Worm (Caenorhabditis elegans) whole organism, L3 larva: ENCODE measurements around the gene C49A9.2.

Experiments
- R02D3.7 ChIP-seq: fragments of 150-350 bp; optimal IDR thresholded peaks from 2 replicates; lab custom pipeline; 2014; ENCODE audit warnings: missing biosample characterization, missing genetic modification characterization
- aly-2 ChIP-seq: fragments of 150-350 bp; optimal IDR thresholded peaks from 2 replicates; lab custom pipeline; 2014; ENCODE audit warnings: missing biosample characterization, missing genetic modification characterization
- ceh-16 ChIP-seq: sonication (generic microtip); optimal IDR thresholded peaks from 2 replicates; lab custom pipeline; 2017; ENCODE audit warnings: missing biosample characterization, missing genetic modification characterization
- ceh-28 ChIP-seq: fragments of 150-350 bp; optimal IDR thresholded peaks from 2 replicates; lab custom pipeline; 2014; ENCODE audit warnings: missing biosample characterization, missing genetic modification reagents, missing genetic modification characterization
- elt-1 ChIP-seq: fragments of 150-350 bp; optimal IDR thresholded peaks from 2 replicates; lab custom pipeline; 2014; ENCODE audit warnings: missing biosample characterization, missing genetic modification characterization
- elt-2 ChIP-seq: sonication (generic microtip); optimal IDR thresholded peaks from 2 replicates; lab custom pipeline; 2016; ENCODE audit warnings: missing genetic modification reagents, mild to moderate bottlenecking, missing genetic modification characterization, missing compliant biosample characterization
- elt-3 ChIP-seq, 3 experiments: fragments of 150-350 bp in 1 of 3; sonication (generic microtip) in 2 of 3; optimal IDR thresholded peaks; 2 replicates in 2 of 3; 4 replicates in 1 of 3; lab custom pipeline; 2014 to 2017; ENCODE audit warnings: missing biosample characterization in 3 of 3, missing genetic modification characterization in 3 of 3
- eor-1 ChIP-seq, 2 experiments: fragments of 150-350 bp; optimal IDR thresholded peaks; 2 replicates each; lab custom pipeline; 2014 to 2018; ENCODE audit warnings: missing biosample characterization in 2 of 2, missing genetic modification characterization in 2 of 2
- fkh-2 ChIP-seq: fragments of 150-350 bp; optimal IDR thresholded peaks from 2 replicates; lab custom pipeline; 2014; ENCODE audit warnings: missing biosample characterization, missing genetic modification reagents, missing genetic modification characterization
- fos-1 ChIP-seq: fragments of 150-350 bp; optimal IDR thresholded peaks from 2 replicates; lab custom pipeline; 2014; ENCODE audit warnings: missing biosample characterization, missing genetic modification characterization
- hmg-11 ChIP-seq: sonication (generic microtip); optimal IDR thresholded peaks from 2 replicates; lab custom pipeline; 2016; ENCODE audit warnings: missing genetic modification characterization, missing compliant biosample characterization
- lin-15B ChIP-seq: fragments of 150-350 bp; optimal IDR thresholded peaks from 2 replicates; lab custom pipeline; 2014; ENCODE audit warnings: missing biosample characterization, missing genetic modification characterization
- lin-39 ChIP-seq: fragments of 150-350 bp; optimal IDR thresholded peaks from 2 replicates; lab custom pipeline; 2018; ENCODE audit warnings: missing biosample characterization, missing genetic modification reagents, missing genetic modification characterization
- mml-1 ChIP-seq: fragments of 150-350 bp; sonication (generic microtip); optimal IDR thresholded peaks from 3 replicates; lab custom pipeline; 2014; ENCODE audit warnings: missing biosample characterization, missing genetic modification characterization
- nhr-11 ChIP-seq: fragments of 150-350 bp; optimal IDR thresholded peaks from 2 replicates; lab custom pipeline; 2014; ENCODE audit warnings: missing biosample characterization, missing genetic modification characterization
- nhr-12 ChIP-seq: fragments of 150-350 bp; optimal IDR thresholded peaks from 2 replicates; lab custom pipeline; 2014; ENCODE audit warnings: missing biosample characterization, missing genetic modification characterization
- nhr-23 ChIP-seq: fragments of 150-350 bp; optimal IDR thresholded peaks from 2 replicates; lab custom pipeline; 2014; ENCODE audit warnings: missing biosample characterization, missing genetic modification reagents, missing genetic modification characterization
- nhr-25 ChIP-seq: sonication (generic microtip); optimal IDR thresholded peaks from 2 replicates; lab custom pipeline; 2017; ENCODE audit warnings: missing biosample characterization, missing genetic modification characterization
- nhr-28 ChIP-seq: fragments of 150-350 bp; optimal IDR thresholded peaks from 2 replicates; lab custom pipeline; 2014; ENCODE audit warnings: missing biosample characterization, missing genetic modification characterization
- nhr-76 ChIP-seq: fragments of 150-350 bp; sonication (generic microtip); optimal IDR thresholded peaks from 5 replicates; lab custom pipeline; 2014; ENCODE audit warnings: missing biosample characterization, missing genetic modification characterization
- nhr-77 ChIP-seq: fragments of 150-350 bp; optimal IDR thresholded peaks from 2 replicates; lab custom pipeline; 2014; ENCODE audit warnings: missing biosample characterization, missing genetic modification characterization
- pha-4 ChIP-seq: fragments of 150-350 bp; optimal IDR thresholded peaks from 2 replicates; lab custom pipeline; 2014; ENCODE audit warnings: missing biosample characterization, missing genetic modification reagents, missing genetic modification characterization
- pqm-1 ChIP-seq: fragments of 150-350 bp; optimal IDR thresholded peaks from 2 replicates; lab custom pipeline; 2017; ENCODE audit warnings: missing biosample characterization, missing genetic modification characterization, inconsistent platforms
- sea-2 ChIP-seq: fragments of 150-350 bp; sonication (generic microtip); optimal IDR thresholded peaks from 4 replicates; lab custom pipeline; 2014; ENCODE audit warnings: missing biosample characterization, missing genetic modification reagents, missing genetic modification characterization
- tbx-2 ChIP-seq: sonication (generic microtip); optimal IDR thresholded peaks from 2 replicates; lab custom pipeline; 2016; ENCODE audit warnings: mild to moderate bottlenecking, missing genetic modification characterization, missing compliant biosample characterization
- unc-39 ChIP-seq: sonication (generic microtip); optimal IDR thresholded peaks from 4 replicates; lab custom pipeline; 2017; ENCODE audit warnings: missing biosample characterization, missing genetic modification characterization

C49A9.2 gene

ce11 chrIV:6266499-6266898, 41.3 kb downstream of the C49A9.2 start, which contains the start of gene srv-29:
srv-29 (minus strand) TSS chrIV:6266599.
- TF ChIP-seq nhr-11 (tag; lab: Kevin White, UChicago) (no peak), fkh-2 (no peak)

DNA sequence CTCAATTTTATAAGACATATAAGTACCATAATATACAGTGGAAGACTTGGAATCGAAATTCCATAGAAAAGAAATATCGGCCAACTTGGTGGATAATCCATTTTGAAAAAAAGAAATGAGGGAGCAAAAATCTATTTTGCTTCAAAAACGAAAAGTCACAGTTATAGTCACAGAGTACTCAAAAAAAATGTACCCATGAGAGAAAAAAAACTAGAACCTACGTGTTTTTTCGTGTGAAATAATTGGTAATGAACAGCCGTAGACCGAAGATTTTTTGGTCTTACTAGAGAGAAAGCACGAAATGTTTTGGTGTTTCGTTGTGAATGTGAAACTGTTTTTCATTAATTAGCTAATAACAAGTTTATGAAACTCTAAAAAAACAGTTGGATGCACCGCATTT, 44.1 kb downstream of the C49A9.2 start, which contains the start of gene srv-30:
TSS of gene srv-30 (minus strand) at position 101 of the 400 bp plus-strand sequence.
- TF ChIP-seq nhr-25, result no peak
- TF ChIP-seq pqm-1, result no peak
- TF ChIP-seq sea-2, result no peak
- no peak for TF ChIP-seq ceh-16 (tag; lab: Kevin White, UChicago)
- TF ChIP-seq R02D3.7, result no peak
- no peak for TF ChIP-seq ceh-28 (tag; lab: Kevin White, UChicago)
- TF ChIP-seq elt-3 (tag; optimal IDR thresholded peaks at IDR 0.05; lab: Kevin White, UChicago), result no peak
- TF ChIP-seq lin-39, result no peak
- TF ChIP-seq nhr-11 (tag; lab: Kevin White, UChicago), result no peak
- TF ChIP-seq lin-15B (tag; lab: Kevin White, UChicago), result no peak
- TF ChIP-seq, all 47 proteins: peak for 0

DNA sequence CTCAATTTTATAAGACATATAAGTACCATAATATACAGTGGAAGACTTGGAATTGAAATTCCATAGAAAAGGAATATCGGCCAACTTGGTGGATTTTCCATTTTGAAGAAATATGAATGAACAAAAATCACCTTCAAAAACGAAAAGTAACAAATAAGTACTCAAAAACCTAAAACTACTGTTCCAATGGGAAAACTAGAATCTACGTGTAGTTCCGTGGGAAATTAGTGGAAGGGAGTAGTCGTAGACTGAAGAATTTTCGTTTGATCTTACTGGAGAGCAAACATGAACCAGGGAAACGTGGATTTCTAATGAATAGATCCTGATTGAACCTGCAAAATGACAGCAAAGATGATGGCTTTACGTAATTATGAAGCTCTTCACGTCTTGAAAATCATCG, 46.7 kb downstream of the C49A9.2 start, which contains the start of gene srv-31:
TSS of gene srv-31 (minus strand) at position 101 of the 400 bp plus-strand sequence.
- no peak for TF ChIP-seq elt-3 (tag; optimal IDR thresholded peaks at IDR 0.05; lab: Kevin White, UChicago)
- no peak for TF ChIP-seq elt-1 (tag; lab: Kevin White, UChicago)
- no peak for TF ChIP-seq aly-2 (tag; lab: Kevin White, UChicago)
- TF ChIP-seq ceh-28 (tag; lab: Kevin White, UChicago), result no peak
- TF ChIP-seq nhr-28 (tag; lab: Kevin White, UChicago), result no peak
- TF ChIP-seq mml-1, result no peak
- TF ChIP-seq unc-39 (tag; lab: Kevin White, UChicago), result no peak
- TF ChIP-seq nhr-77, result no peak
- no peak for TF ChIP-seq hmg-11 (tag; lab: Kevin White, UChicago)
- TF ChIP-seq, all 47 proteins: peak for 0

DNA sequence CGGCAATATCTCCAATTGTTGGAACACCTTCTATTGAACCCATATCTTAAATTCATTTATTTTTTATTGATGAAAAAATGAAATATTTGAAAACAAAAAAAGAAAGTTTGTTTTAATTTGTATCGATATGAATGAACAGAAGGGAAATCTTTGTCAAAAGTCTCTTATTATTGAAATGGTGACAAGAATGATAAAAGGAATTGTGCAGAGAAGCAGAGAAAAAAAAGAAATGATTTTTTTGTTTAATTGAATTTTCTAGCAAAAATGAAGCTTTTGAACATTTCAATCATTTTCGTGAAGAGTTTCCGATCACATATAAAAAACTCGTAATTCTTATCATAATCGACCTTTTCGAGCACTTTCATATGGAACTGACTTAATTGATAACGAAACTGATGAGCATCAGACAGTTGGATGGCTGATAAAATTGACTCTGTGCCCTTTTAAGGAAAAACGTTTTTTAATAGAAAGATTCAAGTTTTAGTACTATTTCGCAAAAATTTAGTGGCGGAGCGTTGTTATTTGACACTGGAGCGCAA, 50.5 kb downstream of the C49A9.2 start, which contains the start of the genes aat-4 and T13A10.1:
TSS of gene aat-4 (minus strand) at position 51 of the 539 bp plus-strand sequence.
TSS of gene T13A10.1 (plus strand) at position 411 of the 539 bp plus-strand sequence.
- no peak for TF ChIP-seq nhr-25
- no peak for TF ChIP-seq R02D3.7
- no peak for TF ChIP-seq nhr-76 (tag; lab: Kevin White, UChicago)
- no peak for TF ChIP-seq tbx-2 (tag; lab: Kevin White, UChicago)
- no peak for TF ChIP-seq nhr-23 (tag; lab: Kevin White, UChicago)
- TF ChIP-seq eor-1 (tag; optimal IDR thresholded peaks at IDR 0.05; lab: Kevin White, UChicago), result no peak
- peak; percentile 85 for TF ChIP-seq elt-2 (tag; lab: Kevin White, UChicago)
- TF ChIP-seq pha-4 (tag; lab: Kevin White, UChicago), result no peak
- no peak for TF ChIP-seq elt-1 (tag; lab: Kevin White, UChicago)
- no peak for TF ChIP-seq lin-39
- TF ChIP-seq fos-1 (tag; lab: Kevin White, UChicago), result no peak
- TF ChIP-seq sea-2, result no peak
- no peak for TF ChIP-seq nhr-12 (tag; lab: Kevin White, UChicago)
- no peak for TF ChIP-seq nhr-77
- peak; percentile 60 for TF ChIP-seq pqm-1
